Fruit fly (Drosophila melanogaster): ENCODE results near the gene CG15564.

The CG15564 gene

DNA sequence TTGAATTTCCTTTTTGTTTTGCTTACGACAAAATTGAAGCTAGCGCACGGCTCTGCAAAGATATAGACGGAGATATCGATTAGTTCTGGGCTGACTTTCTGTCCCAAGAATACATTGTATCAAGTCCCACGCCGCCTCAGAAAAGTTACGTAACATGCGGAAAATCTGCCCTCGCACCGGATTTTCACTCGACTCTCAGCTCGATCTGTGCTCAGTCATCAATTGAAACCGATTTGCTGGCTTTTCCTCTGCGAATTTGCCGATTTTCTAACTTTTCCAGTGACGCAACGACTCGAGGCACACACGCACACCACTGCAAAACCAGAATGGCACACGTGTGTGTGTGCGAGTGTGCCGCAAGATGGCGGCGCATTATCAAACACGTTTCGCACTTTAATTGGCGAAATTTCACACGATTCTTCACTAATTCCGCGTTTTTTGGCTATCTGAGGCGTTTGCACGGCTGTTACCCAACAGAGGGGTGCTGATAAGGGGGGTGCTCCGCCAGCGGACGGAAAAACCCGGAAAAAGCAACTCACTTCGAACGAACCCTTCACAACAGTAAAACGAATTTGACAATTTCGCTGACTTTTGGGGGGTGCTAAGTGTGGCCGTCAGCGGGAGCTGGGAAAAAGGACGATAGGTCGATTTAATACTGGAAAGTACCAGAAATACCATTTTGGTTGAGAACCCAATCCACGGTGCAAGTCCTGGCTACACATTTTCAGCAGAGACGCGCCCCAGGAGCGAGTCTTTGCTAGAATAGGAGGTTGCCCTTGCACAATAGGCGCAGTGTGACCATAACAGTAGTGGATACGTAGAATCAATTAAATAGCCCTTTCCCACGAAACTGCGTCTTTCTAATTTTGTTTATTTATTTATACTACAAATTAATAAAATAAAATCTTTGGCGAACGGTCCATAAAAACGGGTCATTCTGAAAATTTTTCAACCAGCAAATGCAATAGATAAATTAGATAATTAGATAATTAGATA lies 15.9 kb downstream of the CG15564 start, which contains the start of gene ATPsynC:
TSS of gene ATPsynC (minus strand) at position 634 of the 996 bp plus-strand sequence.
- TF ChIP-seq eg (GFP tag; IDR thresholded peaks at IDR 0.05) (no peak), svp (GFP tag) (peak; percentile 22), CG11762 (GFP tag; optimal IDR thresholded peaks at IDR 0.05; ENCODE audit: insufficient read depth) (no peak), CG8119 (GFP tag; IDR thresholded peaks at IDR 0.05) (no peak), Blimp-1 (GFP tag; optimal IDR thresholded peaks at IDR 0.05) (no peak), Lpt (GFP tag; optimal IDR thresholded peaks at IDR 0.05) (no peak), Hr38 (GFP tag; optimal IDR thresholded peaks at IDR 0.05) (no peak), Met (GFP tag; optimal IDR thresholded peaks at IDR 0.05) (no peak), Eip93F (GFP tag; optimal IDR thresholded peaks at IDR 0.05) (no peak), CG9139 (GFP tag; optimal IDR thresholded peaks at IDR 0.05) (peak; percentile 57), dac (GFP tag; optimal IDR thresholded peaks at IDR 0.05) (no peak), Hr4 (GFP tag; optimal IDR thresholded peaks at IDR 0.05) (no peak), topi (GFP tag; optimal IDR thresholded peaks at IDR 0.05) (no peak), pdm3 (GFP tag; optimal IDR thresholded peaks at IDR 0.05) (no peak), Gug (GFP tag; IDR thresholded peaks at IDR 0.05) (no peak), CG8319 (GFP tag; optimal IDR thresholded peaks at IDR 0.05) (no peak), cyc (GFP tag; optimal IDR thresholded peaks at IDR 0.05) (no peak), CG1621 (tag; optimal IDR thresholded peaks at IDR 0.05) (peak; percentile 1), lz (GFP tag; optimal IDR thresholded peaks at IDR 0.05) (no peak), CG16779 (tag; optimal IDR thresholded peaks at IDR 0.05) (peak; percentile 52), CG4318 (GFP tag; optimal IDR thresholded peaks at IDR 0.05) (no peak), vri (GFP tag; optimal IDR thresholded peaks at IDR 0.05) (peak; percentile 99), dsx (GFP tag; optimal IDR thresholded peaks at IDR 0.05; ENCODE audit: poor library complexity, severe bottlenecking) (peak; percentile 94), Sox102F (GFP tag; optimal IDR thresholded peaks at IDR 0.05) (no peak), CG11294 (GFP tag; IDR thresholded peaks at IDR 0.05) (no peak), CG6792 (GFP tag; optimal IDR thresholded peaks at IDR 0.05) (no peak), Hr39 (GFP tag; optimal IDR thresholded peaks at IDR 0.05) (no peak), Eip78C (GFP tag) (peak; percentile 73), CG15336 (GFP tag; IDR thresholded peaks at IDR 0.05) (no peak), CG31627 (GFP tag; optimal IDR thresholded peaks at IDR 0.05) (peak; percentile 17), Ets21C (GFP tag; optimal IDR thresholded peaks at IDR 0.05) (no peak), CG6276 (GFP tag; optimal IDR thresholded peaks at IDR 0.05) (no peak), Smox (GFP tag; optimal IDR thresholded peaks at IDR 0.05) (no peak), net (GFP tag; optimal IDR thresholded peaks at IDR 0.05) (peak; percentile 49), CG6854 (GFP tag; optimal IDR thresholded peaks at IDR 0.05) (peak; percentile 85), Eip75B (GFP tag; optimal IDR thresholded peaks at IDR 0.05) (no peak), fkh (GFP tag; optimal IDR thresholded peaks at IDR 0.05) (peak; percentile 29), CG11902 (GFP tag; optimal IDR thresholded peaks at IDR 0.05) (no peak), CG10669 (GFP tag; optimal IDR thresholded peaks at IDR 0.05) (no peak), Ets96B (tag; optimal IDR thresholded peaks at IDR 0.05) (peak; percentile 26), CG34406 (GFP tag; optimal IDR thresholded peaks at IDR 0.05) (no peak), achi (GFP tag; optimal IDR thresholded peaks at IDR 0.05) (peak; percentile 48), esn (GFP tag; optimal IDR thresholded peaks at IDR 0.05) (peak; percentile 3), acj6 (GFP tag; optimal IDR thresholded peaks at IDR 0.05) (no peak), CG7368 (GFP tag; optimal IDR thresholded peaks at IDR 0.05) (no peak), Sox15 (GFP tag; optimal IDR thresholded peaks at IDR 0.05) (no peak), CG32006 (GFP tag; optimal IDR thresholded peaks at IDR 0.05) (no peak), fd59A (GFP tag; optimal IDR thresholded peaks at IDR 0.05) (no peak), CG3032 (tag; optimal IDR thresholded peaks at IDR 0.05) (peak; percentile 9), CG6163 (GFP tag; IDR thresholded peaks at IDR 0.05) (no peak), fd85E (GFP tag; optimal IDR thresholded peaks at IDR 0.05) (no peak)

Measured in whole organism, prepupa.